Fruit fly (Drosophila melanogaster): ENCODE data around the gene CG11349.

DNA sequence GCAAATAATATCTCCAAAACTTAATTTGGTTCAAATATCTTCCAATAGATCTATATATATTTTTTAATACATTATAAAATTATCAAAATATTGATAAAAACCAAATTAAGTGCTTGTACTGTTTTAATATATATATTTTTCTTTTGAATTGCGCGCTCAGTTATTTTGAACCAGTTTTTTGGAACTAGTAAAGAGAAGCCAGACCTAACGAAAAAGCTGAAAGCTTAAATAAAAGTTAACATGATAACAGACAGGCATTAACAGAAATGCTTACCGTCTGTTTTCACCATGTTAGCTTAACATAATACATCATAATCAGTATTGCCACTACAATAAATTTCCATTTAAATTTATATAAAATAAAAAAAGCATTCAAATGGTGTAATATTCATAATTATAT is 37.4 kb downstream of the CG11349 start:
- TF ChIP-seq unpg (GFP tag; optimal IDR thresholded peaks at IDR 0.05) (no peak), pan (optimal IDR thresholded peaks at IDR 0.05) (no peak), pan (GFP tag; optimal IDR thresholded peaks at IDR 0.05 in 1 of 2, IDR thresholded peaks at IDR 0.05 in 1 of 2) (no peak), CG18476 (GFP tag; optimal IDR thresholded peaks at IDR 0.05) (no peak), hb (GFP tag; IDR thresholded peaks at IDR 0.05; ENCODE audit: partially characterized antibody) (no peak), CG4820 (GFP tag; optimal IDR thresholded peaks at IDR 0.05) (no peak), fd3F (GFP tag; optimal IDR thresholded peaks at IDR 0.05) (no peak), NfI (GFP tag; optimal IDR thresholded peaks at IDR 0.05) (no peak), Adf1 (GFP tag; IDR thresholded peaks at IDR 0.05) (no peak), D (optimal IDR thresholded peaks at IDR 0.05) (no peak), D (GFP tag; optimal IDR thresholded peaks at IDR 0.05) (no peak), CG8089 (GFP tag; optimal IDR thresholded peaks at IDR 0.05) (no peak), ewg (GFP tag; optimal IDR thresholded peaks at IDR 0.05) (no peak), usp (GFP tag; optimal IDR thresholded peaks at IDR 0.05) (no peak), CG12391 (tag; optimal IDR thresholded peaks at IDR 0.05) (no peak), Neu2 (GFP tag; optimal IDR thresholded peaks at IDR 0.05; ENCODE audit: borderline replicate concordance) (no peak)
